3 worm cellular contexts compared by ENCODE assay signal in the genomic region with DNA sequence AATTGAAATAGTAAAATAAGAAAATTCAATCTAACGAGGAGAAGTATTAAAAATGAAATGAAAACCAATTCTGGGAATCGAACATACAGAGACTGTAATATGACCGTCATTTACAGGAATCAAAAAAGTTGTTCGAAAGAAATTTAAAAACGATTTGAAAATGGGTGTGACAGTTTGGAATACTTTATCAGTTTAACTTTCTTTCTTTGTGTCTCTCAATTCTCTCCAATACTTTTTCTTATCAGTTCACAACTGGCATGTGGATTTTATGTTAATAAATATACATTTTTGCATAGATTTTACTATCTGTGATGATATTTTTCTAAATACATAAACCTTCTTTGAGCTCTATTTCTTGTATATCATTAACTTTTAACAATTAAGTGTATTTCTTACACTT.
TF ChIP-seq lines count a peak whose summit lies in the region.

No protein-coding gene starts in this region.

TF ChIP-seq in whole organism, L1 larva, 84 proteins besides CTCF, POLR2A, EP300 and RAD21:
- TF ChIP-seq elt-2 (tag; optimal IDR thresholded peaks at IDR 0.05; lab: Kevin White, UChicago): peak; percentile 39

TF ChIP-seq in whole organism, L3 larva, 47 proteins besides CTCF, POLR2A, EP300 and RAD21:
- TF ChIP-seq elt-2 (tag; optimal IDR thresholded peaks at IDR 0.05; lab: Kevin White, UChicago): peak; percentile 71

TF ChIP-seq in whole organism, L4 larva, 104 proteins besides CTCF, POLR2A, EP300 and RAD21:
- TF ChIP-seq php-3 (GFP tag; IDR thresholded peaks at IDR 0.05; lab: Robert Waterston, UW): peak; percentile 78
- TF ChIP-seq dmd-6 (GFP tag; IDR thresholded peaks at IDR 0.05; lab: Robert Waterston, UW): peak; percentile 78
